Worm (Caenorhabditis elegans): ENCODE results near the gene F47D12.3.

ce11 chrIII:6254737-6255136 lies 43.5 kb upstream of the F47D12.3 start, which contains the start of gene srg-8:
- TF ChIP-seq ztf-29 (GFP tag; IDR thresholded peaks at IDR 0.05) (no peak), klf-2 (GFP tag; conservative IDR thresholded peaks at IDR 0.05) (no peak), ztf-23 (GFP tag; IDR thresholded peaks at IDR 0.05) (no peak), flt-1 (GFP tag; IDR thresholded peaks at IDR 0.05) (no peak), med-1 (GFP tag; optimal IDR thresholded peaks at IDR 0.05; ENCODE audit: insufficient read depth) (no peak), T22C8.4 (GFP tag; IDR thresholded peaks at IDR 0.05) (no peak), cog-1 (tag; optimal IDR thresholded peaks at IDR 0.05) (no peak), tab-1 (GFP tag; IDR thresholded peaks at IDR 0.05) (no peak)
